Fruit fly (Drosophila melanogaster) whole organism, embryonic: ENCODE results near the gene cno.

ENCODE experiments used
- Adf1 ChIP-seq: fragments of 200-800 bp; sonication (Bioruptor generic); IDR thresholded peaks from 2 replicates; pipeline ENCODE4 v1.3.6; 2022; ENCODE audit warnings: missing biosample characterization, missing genetic modification characterization
- B-H1 ChIP-seq: fragments of 200-800 bp; sonication (Bioruptor generic); IDR thresholded peaks from 3 replicates; pipeline ENCODE4 v1.3.6; 2022; ENCODE audit warnings: missing biosample characterization, missing genetic modification characterization
- Bgb ChIP-seq: fragments of 200-800 bp; sonication (Bioruptor generic); IDR thresholded peaks from 2 replicates; pipeline ENCODE4 v1.3.6; 2022; ENCODE audit warnings: missing biosample characterization, missing genetic modification characterization; ENCODE audit not compliant: partially characterized antibody
- CG10366 ChIP-seq: fragments of 200-800 bp; sonication (Bioruptor generic); IDR thresholded peaks from 2 replicates; pipeline ENCODE4 v1.3.6; 2022; ENCODE audit warnings: missing biosample characterization, missing genetic modification characterization
- CG12744 ChIP-seq: fragments of 200-800 bp; sonication (Bioruptor generic); optimal IDR thresholded peaks from 2 replicates; lab custom pipeline; 2016; ENCODE audit warnings: missing biosample characterization, missing genetic modification characterization
- CG13287 ChIP-seq: fragments of 200-800 bp; sonication (Bioruptor generic); IDR thresholded peaks from 2 replicates; pipeline ENCODE4 v1.3.6; 2022; ENCODE audit warnings: missing biosample characterization, missing genetic modification characterization; ENCODE audit not compliant: partially characterized antibody
- CG17385 ChIP-seq: fragments of 200-800 bp; sonication (Bioruptor generic); optimal IDR thresholded peaks from 3 replicates; lab custom pipeline; 2018; ENCODE audit warnings: missing biosample characterization, mild to moderate bottlenecking, missing genetic modification characterization
- CG17612 ChIP-seq: fragments of 200-800 bp; sonication (Bioruptor generic); IDR thresholded peaks from 2 replicates; pipeline ENCODE4 v1.3.6; 2022; ENCODE audit warnings: missing biosample characterization, missing genetic modification characterization
- CG17829 ChIP-seq: fragments of 200-800 bp; optimal IDR thresholded peaks from 2 replicates; lab custom pipeline; 2019; ENCODE audit warnings: missing biosample characterization, mild to moderate bottlenecking, missing genetic modification characterization, moderate library complexity
- CG2199 ChIP-seq: fragments of 200-800 bp; sonication (Bioruptor generic); IDR thresholded peaks from 3 replicates; pipeline ENCODE4 v1.3.6; 2022; ENCODE audit warnings: missing biosample characterization, missing genetic modification characterization
- CG2712 ChIP-seq: fragments of 200-800 bp; optimal IDR thresholded peaks from 3 replicates; lab custom pipeline; 2019; ENCODE audit warnings: missing biosample characterization, mild to moderate bottlenecking, missing genetic modification characterization, moderate library complexity
- CG2875 ChIP-seq: fragments of 200-800 bp; sonication (Bioruptor generic); optimal IDR thresholded peaks from 2 replicates; lab custom pipeline; 2017; ENCODE audit warnings: missing biosample characterization, mild to moderate bottlenecking, missing genetic modification characterization, missing genetic modification reagents
- CG31388 ChIP-seq: fragments of 200-800 bp; sonication (Bioruptor generic); optimal IDR thresholded peaks from 2 replicates; lab custom pipeline; 2016; ENCODE audit warnings: missing biosample characterization, missing genetic modification characterization
- CG33557 ChIP-seq: fragments of 200-800 bp; sonication (Bioruptor generic); optimal IDR thresholded peaks from 2 replicates; lab custom pipeline; 2019; ENCODE audit warnings: missing biosample characterization, mild to moderate bottlenecking, missing genetic modification characterization, moderate library complexity
- CG4360 ChIP-seq: fragments of 200-800 bp; sonication (Bioruptor generic); IDR thresholded peaks from 2 replicates; pipeline ENCODE4 v1.3.6; 2022; ENCODE audit warnings: missing biosample characterization, missing genetic modification characterization
- CG4730 ChIP-seq: fragments of 200-800 bp; sonication (Bioruptor generic); IDR thresholded peaks from 2 replicates; pipeline ENCODE4 v1.3.6; 2022; ENCODE audit warnings: missing biosample characterization, missing genetic modification characterization
- CG4854 ChIP-seq: fragments of 200-800 bp; sonication (Bioruptor generic); optimal IDR thresholded peaks from 2 replicates; lab custom pipeline; 2016; ENCODE audit warnings: missing biosample characterization, missing genetic modification characterization, inconsistent platforms
- CG6272 ChIP-seq: fragments of 200-800 bp; sonication (Bioruptor generic); IDR thresholded peaks from 2 replicates; pipeline ENCODE4 v1.3.6; 2022; ENCODE audit warnings: missing biosample characterization, missing genetic modification characterization
- CG7271 ChIP-seq: fragments of 200-800 bp; sonication (Bioruptor generic); optimal IDR thresholded peaks from 2 replicates; lab custom pipeline; 2018; ENCODE audit warnings: missing biosample characterization, mild to moderate bottlenecking, missing genetic modification characterization, moderate library complexity
- CG7745 ChIP-seq: fragments of 200-800 bp; sonication (Bioruptor generic); optimal IDR thresholded peaks from 2 replicates; lab custom pipeline; 2018; ENCODE audit warnings: missing biosample characterization, mild to moderate bottlenecking, missing genetic modification characterization, moderate library complexity
- CG8281 ChIP-seq: fragments of 200-800 bp; sonication (Bioruptor generic); optimal IDR thresholded peaks from 2 replicates; lab custom pipeline; 2018; ENCODE audit warnings: missing biosample characterization, mild to moderate bottlenecking, missing genetic modification characterization, moderate library complexity
- CG8765 ChIP-seq: fragments of 200-800 bp; sonication (Bioruptor generic); IDR thresholded peaks from 2 replicates; pipeline ENCODE4 v1.3.6; 2022; ENCODE audit warnings: missing biosample characterization, missing genetic modification characterization
- CG9727 ChIP-seq: fragments of 200-800 bp; sonication (Bioruptor generic); optimal IDR thresholded peaks from 3 replicates; lab custom pipeline; 2017; ENCODE audit warnings: missing biosample characterization, mild to moderate bottlenecking, missing genetic modification characterization
- CHES-1-like ChIP-seq: fragments of 200-800 bp; sonication (Bioruptor generic); optimal IDR thresholded peaks from 2 replicates; lab custom pipeline; 2016; ENCODE audit warnings: missing biosample characterization, missing genetic modification characterization
- Dbx ChIP-seq: fragments of 200-800 bp; sonication (Bioruptor generic); IDR thresholded peaks from 3 replicates; pipeline ENCODE4 v1.3.6; 2022; ENCODE audit warnings: missing biosample characterization, missing genetic modification characterization
- Drgx ChIP-seq: fragments of 200-800 bp; sonication (Bioruptor generic); IDR thresholded peaks from 2 replicates; pipeline ENCODE4 v1.3.6; 2022; ENCODE audit warnings: missing biosample characterization, missing genetic modification characterization
- Hey ChIP-seq: fragments of 200-800 bp; sonication (Bioruptor generic); optimal IDR thresholded peaks from 3 replicates; lab custom pipeline; 2018; ENCODE audit warnings: missing biosample characterization, mild to moderate bottlenecking, missing genetic modification characterization
- HmgZ ChIP-seq: fragments of 200-800 bp; sonication (Bioruptor generic); optimal IDR thresholded peaks from 2 replicates; lab custom pipeline; 2018; ENCODE audit warnings: missing biosample characterization, mild to moderate bottlenecking, missing genetic modification characterization
- Hr51 ChIP-seq, 2 experiments: fragments of 200-800 bp; sonication (Bioruptor generic); optimal IDR thresholded peaks; 2 replicates in 1 of 2; 3 replicates in 1 of 2; lab custom pipeline; 2016 to 2018; ENCODE audit warnings: missing biosample characterization in 2 of 2, missing genetic modification characterization in 2 of 2, mild to moderate bottlenecking in 1 of 2, moderate library complexity in 1 of 2
- Kr ChIP-seq: fragments of 200-800 bp; sonication (Bioruptor generic); optimal IDR thresholded peaks from 2 replicates; lab custom pipeline; 2017; ENCODE audit warnings: missing biosample characterization, mild to moderate bottlenecking, missing genetic modification characterization
- MESR4 ChIP-seq: fragments of 200-800 bp; sonication (Bioruptor generic); optimal IDR thresholded peaks from 2 replicates; lab custom pipeline; 2018; ENCODE audit warnings: missing biosample characterization, mild to moderate bottlenecking, missing genetic modification characterization, moderate library complexity
- Med ChIP-seq: fragments of 200-800 bp; sonication (Bioruptor generic); peaks from one replicate; lab custom pipeline; 2016; ENCODE audit warnings: missing biosample characterization, missing genetic modification characterization, mild to moderate bottlenecking, inconsistent platforms, moderate library complexity
- Mrtf ChIP-seq: fragments of 200-800 bp; sonication (Bioruptor generic); IDR thresholded peaks from 3 replicates; pipeline ENCODE4 v1.3.6; 2022; ENCODE audit warnings: missing biosample characterization, missing genetic modification characterization
- Nf-YC ChIP-seq: fragments of 200-800 bp; optimal IDR thresholded peaks from 3 replicates; lab custom pipeline; 2019; ENCODE audit warnings: missing biosample characterization, mild to moderate bottlenecking, missing genetic modification characterization, moderate library complexity
- NfI ChIP-seq: fragments of 200-800 bp; sonication (Bioruptor generic); optimal IDR thresholded peaks from 3 replicates; lab custom pipeline; 2018; ENCODE audit warnings: missing biosample characterization, mild to moderate bottlenecking, missing genetic modification characterization, moderate library complexity
- dan ChIP-seq: fragments of 200-800 bp; sonication (Bioruptor generic); IDR thresholded peaks from 2 replicates; pipeline ENCODE4 v1.3.6; 2022; ENCODE audit warnings: missing biosample characterization, missing genetic modification characterization
- dm ChIP-seq: fragments of 200-800 bp; sonication (Bioruptor generic); optimal IDR thresholded peaks from 3 replicates; lab custom pipeline; 2016; ENCODE audit warnings: missing biosample characterization, missing genetic modification characterization
- gro ChIP-seq: fragments of 200-800 bp; sonication (Bioruptor generic); optimal IDR thresholded peaks from 2 replicates; lab custom pipeline; 2016; ENCODE audit warnings: missing biosample characterization, missing genetic modification characterization
- hbn ChIP-seq: fragments of 200-800 bp; sonication (Bioruptor generic); IDR thresholded peaks from 2 replicates; pipeline ENCODE4 v1.3.6; 2022; ENCODE audit warnings: missing biosample characterization, missing genetic modification characterization; ENCODE audit not compliant: partially characterized antibody
- her ChIP-seq: fragments of 200-800 bp; sonication (Bioruptor generic); optimal IDR thresholded peaks from 2 replicates; lab custom pipeline; 2016; ENCODE audit warnings: missing biosample characterization, missing genetic modification characterization
- hkb ChIP-seq, 2 experiments: fragments of 200-800 bp in 1 of 2; fragments of >200 bp in 1 of 2; sonication (Bioruptor generic) in 1 of 2; IDR thresholded peaks in 1 of 2; optimal IDR thresholded peaks in 1 of 2; 2 replicates each; pipeline versions ENCODE4 v1.3.6 to Lab custom; 2017 to 2022; ENCODE audit warnings: missing biosample characterization in 1 of 2, missing genetic modification characterization in 1 of 2
- insv ChIP-seq, 2 experiments: fragments of 200-800 bp; sonication (Bioruptor generic); optimal IDR thresholded peaks; 3 replicates each; lab custom pipeline; 2016 to 2018; ENCODE audit warnings: missing biosample characterization in 2 of 2, missing genetic modification characterization in 2 of 2
- klu ChIP-seq: fragments of 200-800 bp; sonication (Bioruptor generic); IDR thresholded peaks from 2 replicates; pipeline ENCODE4 v1.3.6; 2022; ENCODE audit warnings: missing biosample characterization, missing genetic modification characterization
- lov ChIP-seq, 2 experiments: fragments of 200-800 bp in 1 of 2; fragments of >200 bp in 1 of 2; sonication (Bioruptor generic) in 1 of 2; IDR thresholded peaks in 1 of 2; optimal IDR thresholded peaks in 1 of 2; 2 replicates in 1 of 2; 3 replicates in 1 of 2; pipeline versions ENCODE4 v1.3.6 to Lab custom; 2017 to 2022; ENCODE audit warnings: missing biosample characterization in 1 of 2, missing genetic modification characterization in 1 of 2
- pum ChIP-seq: fragments of 200-800 bp; sonication (Bioruptor generic); optimal IDR thresholded peaks from 2 replicates; lab custom pipeline; 2016; ENCODE audit warnings: missing biosample characterization, missing genetic modification characterization
- salm ChIP-seq: fragments of 200-800 bp; sonication (Bioruptor generic); optimal IDR thresholded peaks from 2 replicates; lab custom pipeline; 2018; ENCODE audit warnings: missing biosample characterization, mild to moderate bottlenecking, missing genetic modification characterization
- slp2 ChIP-seq: fragments of 200-800 bp; sonication (Bioruptor generic); optimal IDR thresholded peaks from 2 replicates; lab custom pipeline; 2016; ENCODE audit warnings: missing biosample characterization, missing genetic modification characterization
- stc ChIP-seq: fragments of 200-800 bp; sonication (Bioruptor generic); IDR thresholded peaks from 2 replicates; pipeline ENCODE4 v1.3.6; 2022; ENCODE audit warnings: missing biosample characterization, missing genetic modification characterization
- unpg ChIP-seq: fragments of 200-800 bp; sonication (Bioruptor generic); optimal IDR thresholded peaks from 3 replicates; lab custom pipeline; 2018; ENCODE audit warnings: missing biosample characterization, mild to moderate bottlenecking, missing genetic modification characterization, moderate library complexity
- wdn ChIP-seq: fragments of 200-800 bp; sonication (Bioruptor generic); IDR thresholded peaks from 2 replicates; pipeline ENCODE4 v1.3.6; 2022; ENCODE audit warnings: missing biosample characterization, missing genetic modification characterization

cno gene

DNA sequence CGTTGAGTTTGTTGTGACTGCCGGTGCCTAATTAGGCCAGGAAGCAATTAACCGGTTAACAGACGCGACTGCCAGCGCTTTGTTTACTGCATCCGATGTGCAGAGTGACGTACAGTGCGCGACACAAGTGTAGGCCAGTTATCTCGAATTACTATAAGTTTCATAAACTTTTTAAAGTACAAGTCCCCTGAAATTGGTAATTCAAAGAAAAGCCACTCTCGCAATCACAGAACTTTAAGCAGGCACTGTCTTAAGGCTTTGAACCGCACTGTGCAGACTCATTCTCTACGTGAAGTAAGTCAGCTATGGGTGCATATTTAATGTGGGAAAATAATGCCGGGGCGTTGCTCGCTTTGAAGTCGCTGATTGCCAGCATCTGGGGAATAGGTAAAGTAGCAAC lies 7.8 kb downstream of the cno start (continued):
- TF ChIP-seq CG2875 (GFP tag; lab: Kevin White, UChicago): peak; percentile 1
- TF ChIP-seq Bgb: no peak
- TF ChIP-seq Adf1 (GFP tag; lab: Robert Waterston, UW): no peak
- no peak for TF ChIP-seq CG8765 (GFP tag; lab: Robert Waterston, UW)
- TF ChIP-seq Nf-YC (tag; lab: Kevin White, UChicago): no peak
- TF ChIP-seq wdn (GFP tag; lab: Robert Waterston, UW): no peak
- TF ChIP-seq salm (tag; lab: Kevin White, UChicago): no peak
- no peak for TF ChIP-seq Kr
- TF ChIP-seq CG12744 (GFP tag; lab: Kevin White, UChicago): no peak
- 0 out of 2 replicates have a peak, but pooled peaks have one; percentile 26 for TF ChIP-seq stc (GFP tag; lab: Robert Waterston, UW)
- TF ChIP-seq hbn (GFP tag; lab: Robert Waterston, UW): no peak
- TF ChIP-seq CG33557 (GFP tag; lab: Kevin White, UChicago): no peak
- no peak for TF ChIP-seq CG6272
- no peak for TF ChIP-seq CG17385 (GFP tag; lab: Kevin White, UChicago)
- peak; percentile 43 for TF ChIP-seq CG10366 (GFP tag; lab: Robert Waterston, UW)
- TF ChIP-seq CHES-1-like: no peak
- 0 out of 2 replicates have a peak, but pooled peaks have one; percentile 35 for TF ChIP-seq CG4360 (GFP tag; lab: Robert Waterston, UW)
- TF ChIP-seq dan (GFP tag; lab: Robert Waterston, UW): no peak
- peak in 1 of 2 experiments; percentile 49 for TF ChIP-seq Hr51 (GFP tag; optimal IDR thresholded peaks at IDR 0.05; lab: Kevin White, UChicago)
- TF ChIP-seq CG9727 (GFP tag; lab: Kevin White, UChicago): no peak
- TF ChIP-seq CG2712 (tag; lab: Kevin White, UChicago): peak; percentile 55
- no peak for TF ChIP-seq CG7271
- peak; percentile 32 for TF ChIP-seq pum
- TF ChIP-seq Drgx (GFP tag; lab: Robert Waterston, UW): peak; percentile 91
- TF ChIP-seq CG17829 (tag; lab: Kevin White, UChicago): peak; percentile 44
- TF ChIP-seq HmgZ (tag; lab: Kevin White, UChicago): no peak
- TF ChIP-seq gro (GFP tag; lab: Kevin White, UChicago): no peak
- peak; percentile 29 for TF ChIP-seq NfI (GFP tag; lab: Kevin White, UChicago)
- peak; percentile 86 for TF ChIP-seq Med (GFP tag; lab: Kevin White, UChicago)
- TF ChIP-seq Hey: no peak
- peak; percentile 54 for TF ChIP-seq unpg (GFP tag; lab: Kevin White, UChicago)
- TF ChIP-seq slp2 (GFP tag; lab: Kevin White, UChicago): no peak
- TF ChIP-seq insv (GFP tag; optimal IDR thresholded peaks at IDR 0.05; lab: Kevin White, UChicago): no peak
- TF ChIP-seq Mrtf (GFP tag; lab: Robert Waterston, UW): 0 out of 3 replicates have a peak, but pooled peaks have one; percentile 41
- TF ChIP-seq Dbx: no peak
- no peak for TF ChIP-seq klu (GFP tag; lab: Robert Waterston, UW)
- no peak for TF ChIP-seq her (GFP tag; lab: Kevin White, UChicago)
- no peak for TF ChIP-seq CG4730 (GFP tag; lab: Robert Waterston, UW)
- TF ChIP-seq MESR4 (GFP tag; lab: Kevin White, UChicago): no peak
- no peak for TF ChIP-seq CG2199 (GFP tag; lab: Robert Waterston, UW)
- TF ChIP-seq lov (optimal IDR thresholded peaks at IDR 0.05; lab: Kevin White, UChicago): no peak
- no peak for TF ChIP-seq lov (GFP tag; IDR thresholded peaks at IDR 0.05; lab: Robert Waterston, UW)
- TF ChIP-seq CG13287 (GFP tag; lab: Robert Waterston, UW): no peak
- no peak for TF ChIP-seq CG17612 (GFP tag; lab: Robert Waterston, UW)
- TF ChIP-seq CG31388 (GFP tag; lab: Kevin White, UChicago): no peak
- TF ChIP-seq CG4854 (GFP tag; lab: Kevin White, UChicago): no peak
- TF ChIP-seq CG7745: no peak
- no peak for TF ChIP-seq hkb (optimal IDR thresholded peaks at IDR 0.05; lab: Kevin White, UChicago)
- peak; percentile 55 for TF ChIP-seq hkb (GFP tag; IDR thresholded peaks at IDR 0.05; lab: Robert Waterston, UW)
- no peak; the same call in 1 of the 3 replicates for TF ChIP-seq B-H1 (GFP tag; lab: Robert Waterston, UW)
- TF ChIP-seq CG8281 (tag; lab: Kevin White, UChicago): no peak
- TF ChIP-seq dm (GFP tag; lab: Kevin White, UChicago): no peak
